Worm (Caenorhabditis elegans) whole organism, late embryonic: Measurements from ENCODE around the gene ger-1.

Source experiments
- C38D4.7 ChIP-seq: fragments of 200-800 bp; sonication (Bioruptor generic); optimal IDR thresholded peaks from 2 replicates; lab custom pipeline; 2018; ENCODE audit warnings: mild to moderate bottlenecking, missing genetic modification characterization, moderate library complexity, missing compliant biosample characterization
- T23F11.4 ChIP-seq: fragments of 200-800 bp; sonication (Bioruptor generic); optimal IDR thresholded peaks from 2 replicates; lab custom pipeline; 2018; ENCODE audit warnings: mild to moderate bottlenecking, missing genetic modification characterization, missing compliant biosample characterization
- ahr-1 ChIP-seq: sonication (generic microtip); optimal IDR thresholded peaks from 2 replicates; lab custom pipeline; 2016; ENCODE audit warnings: missing genetic modification characterization, missing compliant biosample characterization
- ceh-18 ChIP-seq: sonication (generic microtip); optimal IDR thresholded peaks from 2 replicates; lab custom pipeline; 2016; ENCODE audit warnings: missing genetic modification characterization, missing compliant biosample characterization
- ceh-22 ChIP-seq: sonication (generic microtip); optimal IDR thresholded peaks from 2 replicates; lab custom pipeline; 2017; ENCODE audit warnings: missing biosample characterization, missing genetic modification characterization
- ceh-45 ChIP-seq: fragments of 200-800 bp; sonication (Bioruptor generic); IDR thresholded peaks from 2 replicates; pipeline ENCODE4 v1.3.6; 2022; ENCODE audit warnings: missing genetic modification reagents, missing genetic modification characterization, missing compliant biosample characterization
- ceh-48 ChIP-seq: sonication (generic microtip); optimal IDR thresholded peaks from 2 replicates; lab custom pipeline; 2016; ENCODE audit warnings: missing genetic modification characterization, inconsistent platforms, missing compliant biosample characterization
- ceh-6 ChIP-seq: fragments of 200-800 bp; sonication (Bioruptor generic); optimal IDR thresholded peaks from 2 replicates; lab custom pipeline; 2018; ENCODE audit warnings: mild to moderate bottlenecking, missing genetic modification characterization, missing compliant biosample characterization
- elt-2 ChIP-seq: sonication (generic microtip); optimal IDR thresholded peaks from 2 replicates; lab custom pipeline; 2016; ENCODE audit warnings: missing genetic modification reagents, missing genetic modification characterization, missing compliant biosample characterization
- eyg-1 ChIP-seq: sonication (generic microtip); optimal IDR thresholded peaks from 2 replicates; lab custom pipeline; 2016; ENCODE audit warnings: missing genotype, missing genetic modification characterization, missing compliant biosample characterization
- gmeb-2 ChIP-seq: sonication (generic microtip); optimal IDR thresholded peaks from 2 replicates; lab custom pipeline; 2016; ENCODE audit warnings: missing genetic modification characterization, inconsistent platforms, missing compliant biosample characterization
- hlh-13 ChIP-seq: fragments of 200-800 bp; sonication (Bioruptor generic); optimal IDR thresholded peaks from 2 replicates; lab custom pipeline; 2018; ENCODE audit warnings: mild to moderate bottlenecking, missing genetic modification characterization, missing compliant biosample characterization
- hlh-8 ChIP-seq: sonication (generic microtip); optimal IDR thresholded peaks from 2 replicates; lab custom pipeline; 2016; ENCODE audit warnings: missing genotype, missing genetic modification characterization, missing compliant biosample characterization
- lim-6 ChIP-seq: sonication (generic microtip); optimal IDR thresholded peaks from 2 replicates; lab custom pipeline; 2016; ENCODE audit warnings: missing genetic modification characterization, missing compliant biosample characterization
- lin-11 ChIP-seq: fragments of 200-800 bp; sonication (Bioruptor generic); optimal IDR thresholded peaks from 2 replicates; lab custom pipeline; 2018; ENCODE audit warnings: mild to moderate bottlenecking, missing genetic modification characterization, missing compliant biosample characterization
- madf-2 ChIP-seq: sonication (generic microtip); optimal IDR thresholded peaks from 2 replicates; lab custom pipeline; 2017; ENCODE audit warnings: missing genetic modification characterization, missing compliant biosample characterization
- nfya-1 ChIP-seq: sonication (generic microtip); optimal IDR thresholded peaks from 2 replicates; lab custom pipeline; 2017; ENCODE audit warnings: missing genetic modification characterization, mild to moderate bottlenecking, missing compliant biosample characterization, antibody characterized with exemption, moderate library complexity
- nhr-11 ChIP-seq: fragments of 150-350 bp; optimal IDR thresholded peaks from 2 replicates; lab custom pipeline; 2014; ENCODE audit warnings: missing biosample characterization, missing genetic modification characterization
- nhr-232 ChIP-seq: sonication (generic microtip); optimal IDR thresholded peaks from 2 replicates; lab custom pipeline; 2016; ENCODE audit warnings: missing genetic modification characterization, missing compliant biosample characterization
- pag-3 ChIP-seq: sonication (generic microtip); optimal IDR thresholded peaks from 2 replicates; lab custom pipeline; 2016; ENCODE audit warnings: missing compliant biosample characterization, missing genetic modification characterization, borderline replicate concordance
- pha-2 ChIP-seq: sonication (generic microtip); optimal IDR thresholded peaks from 2 replicates; lab custom pipeline; 2017; ENCODE audit warnings: mild to moderate bottlenecking, missing genetic modification characterization, missing compliant biosample characterization
- pqm-1 ChIP-seq: sonication (generic microtip); optimal IDR thresholded peaks from 2 replicates; lab custom pipeline; 2016; ENCODE audit warnings: missing genetic modification characterization, missing compliant biosample characterization
- pros-1 ChIP-seq: fragments of 150-350 bp; optimal IDR thresholded peaks from 2 replicates; lab custom pipeline; 2014; ENCODE audit warnings: missing biosample characterization, missing genetic modification reagents, missing genetic modification characterization
- ref-2 ChIP-seq: sonication (generic microtip); optimal IDR thresholded peaks from 2 replicates; lab custom pipeline; 2016; ENCODE audit warnings: missing genetic modification characterization, missing compliant biosample characterization
- rnt-1 ChIP-seq: sonication (generic microtip); optimal IDR thresholded peaks from 2 replicates; lab custom pipeline; 2016; ENCODE audit warnings: missing genetic modification characterization, missing compliant biosample characterization
- sdc-2 ChIP-seq: sonication (generic microtip); optimal IDR thresholded peaks from 2 replicates; lab custom pipeline; 2016; ENCODE audit warnings: missing genotype, missing genetic modification characterization, missing compliant biosample characterization
- sox-4 ChIP-seq: sonication (generic microtip); optimal IDR thresholded peaks from 2 replicates; lab custom pipeline; 2017; ENCODE audit warnings: mild to moderate bottlenecking, missing genetic modification characterization, inconsistent platforms, missing compliant biosample characterization
- tbx-2 ChIP-seq: sonication (generic microtip); optimal IDR thresholded peaks from 2 replicates; lab custom pipeline; 2016; ENCODE audit warnings: missing genetic modification characterization, missing compliant biosample characterization
- tbx-7 ChIP-seq: sonication (generic microtip); optimal IDR thresholded peaks from 2 replicates; lab custom pipeline; 2016; ENCODE audit warnings: missing genotype, missing genetic modification characterization, missing compliant biosample characterization
- unc-55 ChIP-seq: sonication (generic microtip); optimal IDR thresholded peaks from 2 replicates; lab custom pipeline; 2017; ENCODE audit warnings: missing biosample characterization, missing genetic modification reagents, missing genetic modification characterization
- zip-5 ChIP-seq: sonication (generic microtip); optimal IDR thresholded peaks from 2 replicates; lab custom pipeline; 2016; ENCODE audit warnings: missing genetic modification characterization, missing compliant biosample characterization

Gene ger-1

DNA sequence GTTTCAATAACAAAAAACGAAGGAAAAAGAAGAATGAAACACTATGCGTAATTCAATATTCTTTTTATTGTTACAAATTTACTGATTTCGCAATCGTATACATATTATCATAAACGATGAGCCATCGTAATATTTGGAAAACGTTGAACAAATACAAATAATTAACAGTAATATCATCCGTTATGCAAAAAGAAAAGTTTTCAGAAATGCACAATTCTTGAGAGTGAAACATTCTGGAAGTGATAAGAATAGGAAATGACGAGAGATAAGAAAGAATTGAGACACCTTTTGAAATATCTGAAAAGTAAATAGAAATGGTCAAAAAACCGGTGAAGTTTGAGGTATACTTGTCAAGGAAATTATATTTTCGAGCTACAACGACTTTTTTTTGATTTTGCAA is 14.2 kb upstream of the ger-1 start:
- TF ChIP-seq elt-2 (tag; lab: Kevin White, UChicago) (peak; percentile 24), lim-6 (tag; lab: Kevin White, UChicago) (no peak)

DNA sequence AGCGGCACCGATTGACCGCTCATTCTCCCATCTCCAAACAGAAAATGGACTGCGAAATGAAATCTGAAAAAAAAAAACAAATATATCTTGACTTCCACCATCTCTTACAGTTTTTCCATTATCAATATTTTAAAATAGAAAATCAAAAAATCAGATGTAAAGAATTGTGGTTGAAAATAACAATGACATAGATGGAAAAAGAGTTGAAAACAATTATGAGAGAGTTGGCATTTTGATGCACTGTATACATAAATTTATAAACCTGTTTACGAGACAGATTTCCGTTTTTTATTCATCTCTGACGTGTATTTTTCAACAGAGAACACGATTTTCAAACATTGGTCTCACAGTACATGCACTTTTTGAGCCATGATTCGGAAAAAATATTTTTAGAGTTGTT is 13.4 kb upstream of the ger-1 start, which contains the start of gene ZK418.7:
Gene ZK418.7, minus strand, starts transcription at position 101 of the 400 bp plus-strand sequence.
- TF ChIP-seq pqm-1, result no peak
- no peak for TF ChIP-seq unc-55
- no peak for TF ChIP-seq pros-1
- no peak for TF ChIP-seq ceh-22 (tag; lab: Kevin White, UChicago)
- TF ChIP-seq pha-2 (tag; lab: Kevin White, UChicago), result no peak
- no peak for TF ChIP-seq ceh-18 (tag; lab: Kevin White, UChicago)
- no peak for TF ChIP-seq zip-5 (tag; lab: Kevin White, UChicago)
- TF ChIP-seq T23F11.4 (GFP tag; lab: Kevin White, UChicago), result no peak
- TF ChIP-seq madf-2 (tag; lab: Kevin White, UChicago), result no peak

DNA sequence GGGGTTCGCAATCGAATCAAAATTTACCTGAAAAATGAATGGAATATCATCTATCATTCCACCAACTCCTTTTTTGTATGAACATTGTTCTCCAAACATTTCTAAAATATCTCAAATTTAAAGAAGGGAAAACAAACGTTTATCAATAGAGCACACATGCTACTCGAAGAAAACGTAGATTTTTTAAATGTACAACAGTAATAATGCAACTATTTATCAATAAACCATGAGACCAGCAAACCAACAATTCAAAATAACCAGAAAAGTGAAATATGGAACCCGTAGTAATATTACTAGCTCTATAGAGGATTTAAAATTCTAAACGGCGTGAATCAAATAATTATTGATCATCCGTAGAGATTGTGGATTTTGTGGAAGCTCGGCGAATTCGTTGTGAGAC is 11.5 kb upstream of the ger-1 start, which contains the start of gene ZK418.6:
Gene ZK418.6, minus strand, starts transcription at position 101 of the 400 bp plus-strand sequence.
- no peak for TF ChIP-seq ref-2
- no peak for TF ChIP-seq ceh-45
- TF ChIP-seq gmeb-2 (tag; lab: Kevin White, UChicago), result no peak

DNA sequence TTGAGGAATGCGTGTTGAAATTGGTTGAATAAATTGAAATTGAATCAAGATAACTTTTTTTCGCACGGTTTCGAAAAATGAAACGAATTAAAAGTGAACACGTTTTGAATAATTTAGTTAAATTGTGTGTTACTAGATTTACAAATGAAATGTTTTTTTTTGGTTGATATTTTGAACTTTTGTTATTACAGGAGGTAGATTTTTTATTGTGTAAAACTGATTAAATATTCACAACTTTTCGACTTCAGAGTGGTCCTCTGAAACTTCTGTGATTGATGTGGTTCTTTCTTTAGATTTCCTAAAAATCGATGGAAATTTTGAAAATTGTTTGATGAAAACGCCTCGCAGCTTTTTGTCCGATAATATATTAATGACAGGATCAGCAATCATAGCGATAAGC is 9.1 kb upstream of the ger-1 start, which contains the start of gene ZK418.13:
Gene ZK418.13, minus strand, starts transcription at position 101 of the 400 bp plus-strand sequence.
- TF ChIP-seq tbx-7 (tag; lab: Kevin White, UChicago) (no peak), unc-55 (no peak), rnt-1 (tag; lab: Kevin White, UChicago) (no peak), pqm-1 (no peak), ceh-48 (no peak), lin-11 (no peak), tbx-2 (tag; lab: Kevin White, UChicago) (no peak)
- TF ChIP-seq, all 69 proteins: peak for 0

DNA sequence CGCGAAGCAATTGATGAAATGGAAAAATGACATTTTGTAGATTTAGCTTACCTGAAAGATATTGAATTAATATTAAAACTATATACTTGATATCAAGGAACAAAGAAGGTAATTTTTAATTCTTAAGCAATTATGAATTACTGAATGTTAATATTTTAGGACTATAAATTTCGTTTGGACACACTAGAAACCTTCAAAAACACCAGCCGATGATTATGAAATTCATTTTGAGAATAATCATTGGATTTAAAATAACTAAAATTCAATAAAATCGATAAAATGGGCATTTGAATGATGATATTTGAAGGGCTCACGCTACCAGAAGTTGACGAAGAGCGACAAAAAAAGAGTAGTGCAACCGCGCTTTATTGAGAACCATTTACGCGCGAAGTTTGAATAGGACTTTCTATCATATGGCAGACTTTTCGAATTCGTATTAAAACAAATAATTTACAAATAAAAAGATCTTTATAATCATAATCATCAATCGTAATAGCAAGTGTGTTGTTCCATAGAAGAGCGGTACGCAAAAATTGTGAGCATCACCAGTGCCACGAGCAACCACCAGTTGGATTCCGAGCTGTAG is 6.6 kb upstream of the ger-1 start, which contains the start of gene ZK418.5:
Gene ZK418.5, minus strand, starts transcription at position 51 of the 586 bp plus-strand sequence.
- no peak for TF ChIP-seq sdc-2
- peak; percentile 2 for TF ChIP-seq ceh-48

DNA sequence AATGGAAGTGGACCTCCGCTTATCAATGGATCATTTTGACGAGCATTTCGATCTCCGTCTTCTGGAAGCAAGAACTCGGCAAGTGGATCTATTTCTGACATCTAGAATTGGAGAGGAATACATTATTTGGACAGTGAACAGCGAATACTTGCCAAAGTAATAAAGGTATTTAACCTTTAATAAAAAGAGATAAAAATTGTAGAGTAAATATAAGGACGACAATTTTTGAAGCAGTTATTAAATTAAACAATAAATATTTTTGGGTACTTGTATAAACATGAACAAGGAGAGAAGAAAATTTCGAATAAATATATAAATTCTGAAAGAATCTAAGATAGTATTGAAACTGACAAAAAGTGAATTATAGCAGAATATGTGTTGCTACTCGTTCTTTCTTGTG is 5.2 kb upstream of the ger-1 start, which contains the start of gene lin-37:
Gene lin-37, minus strand, starts transcription at position 101 of the 400 bp plus-strand sequence.
- TF ChIP-seq ceh-6 (GFP tag; lab: Kevin White, UChicago) (no peak), nhr-232 (tag; lab: Kevin White, UChicago) (no peak), rnt-1 (tag; lab: Kevin White, UChicago) (no peak), nhr-11 (no peak), pqm-1 (no peak), madf-2 (tag; lab: Kevin White, UChicago) (no peak), C38D4.7 (no peak), pha-2 (tag; lab: Kevin White, UChicago) (no peak), hlh-8 (tag; lab: Kevin White, UChicago) (no peak), pag-3 (tag; lab: Kevin White, UChicago) (no peak), pros-1 (no peak), hlh-13 (no peak), eyg-1 (no peak)

DNA sequence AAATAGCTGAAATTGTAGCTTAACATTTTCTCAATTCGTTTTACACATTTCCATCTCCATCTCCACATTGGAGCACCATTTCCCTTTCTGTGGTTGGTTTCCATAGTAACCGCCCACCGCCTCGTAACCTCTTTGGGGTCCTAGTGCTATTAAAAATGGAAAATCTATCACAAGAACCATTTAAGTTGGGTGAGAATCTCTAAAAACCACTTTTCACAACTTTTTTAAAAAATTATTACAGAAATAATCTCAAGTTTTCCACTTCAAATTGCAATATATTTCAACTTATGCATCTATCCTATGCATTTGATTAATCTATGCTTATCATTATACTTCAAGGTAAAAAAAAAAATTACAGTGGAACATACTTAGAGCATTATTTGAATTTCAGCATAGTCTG is 2.7 kb upstream of the ger-1 start, which contains the start of gene tmem-17:
Gene tmem-17, plus strand, starts transcription at position 301 of the 400 bp plus-strand sequence.
- TF ChIP-seq unc-55 (no peak), pag-3 (tag; lab: Kevin White, UChicago) (no peak), nfya-1 (tag; lab: Kevin White, UChicago) (no peak), ceh-6 (GFP tag; lab: Kevin White, UChicago) (no peak), ceh-22 (tag; lab: Kevin White, UChicago) (no peak), sox-4 (tag; lab: Kevin White, UChicago) (no peak), ref-2 (no peak), tbx-2 (tag; lab: Kevin White, UChicago) (no peak), C38D4.7 (no peak), ahr-1 (tag; lab: Kevin White, UChicago) (no peak), pqm-1 (no peak), hlh-13 (no peak), gmeb-2 (tag; lab: Kevin White, UChicago) (no peak), lin-11 (no peak), ceh-18 (tag; lab: Kevin White, UChicago) (no peak)
